Fruit fly (Drosophila melanogaster) whole organism, adult: ENCODE results near the gene CG4362.

Experiments
- Crg-1 ChIP-seq: fragments of 200-800 bp; sonication (Bioruptor generic); optimal IDR thresholded peaks from 2 replicates; lab custom pipeline; 2016; ENCODE audit warnings: missing biosample characterization, missing genetic modification characterization
- bab1 ChIP-seq: fragments of 200-800 bp; sonication (Bioruptor generic); optimal IDR thresholded peaks from 3 replicates; lab custom pipeline; 2019; ENCODE audit warnings: missing biosample characterization, mild to moderate bottlenecking, missing genetic modification characterization, moderate library complexity
- ovo ChIP-seq: fragments of 200-800 bp; sonication (Bioruptor generic); optimal IDR thresholded peaks from 2 replicates; lab custom pipeline; 2016; ENCODE audit warnings: missing biosample characterization, missing genetic modification characterization
- pad ChIP-seq: fragments of 200-800 bp; sonication (Bioruptor generic); optimal IDR thresholded peaks from 3 replicates; lab custom pipeline; 2017; ENCODE audit warnings: missing biosample characterization, missing genetic modification characterization, mild to moderate bottlenecking, moderate library complexity, missing genetic modification reagents

DNA sequence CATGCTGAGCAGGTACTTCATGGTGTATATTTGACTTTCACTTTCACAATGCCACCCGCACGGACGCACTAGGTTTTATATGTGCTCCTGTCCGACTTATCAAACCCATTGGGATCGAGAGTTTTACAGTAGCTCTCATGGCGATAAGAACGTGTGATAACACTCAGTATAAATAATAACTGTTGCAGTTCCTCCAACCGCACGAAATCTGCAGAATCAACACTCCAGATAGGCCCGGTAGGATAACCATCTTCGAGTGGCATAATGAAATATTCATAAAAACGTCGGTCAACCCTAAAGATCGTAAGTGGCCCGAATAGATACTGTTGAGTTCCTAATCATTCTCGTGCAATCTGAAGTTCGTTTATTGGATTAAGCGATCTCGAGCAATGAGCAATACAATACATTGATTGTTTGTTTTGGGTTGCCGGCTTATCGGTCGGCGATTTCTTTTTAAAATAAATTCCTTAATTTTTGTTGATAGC, at the start of gene CG4362:
- TF ChIP-seq bab1 = no peak
- no peak for TF ChIP-seq Crg-1
- no peak for TF ChIP-seq pad (GFP tag; lab: Kevin White, UChicago)
- no peak for TF ChIP-seq ovo
